Worm (Caenorhabditis elegans) whole organism, young adult: ENCODE measurements around the gene srx-112.

Source experiments
- B0035.1 ChIP-seq: sonication (generic microtip); optimal IDR thresholded peaks from 2 replicates; lab custom pipeline; 2016; ENCODE audit warnings: missing genetic modification characterization, mild to moderate bottlenecking, missing compliant biosample characterization, missing genotype, missing genetic modification reagents
- C06A6.2 ChIP-seq: fragments of 200-800 bp; sonication (Bioruptor generic); conservative IDR thresholded peaks from 2 replicates; pipeline ENCODE4 v1.3.6; 2022; ENCODE audit warnings: missing genetic modification characterization, missing compliant biosample characterization
- Y53G8AR.9 ChIP-seq: fragments of 200-800 bp; sonication (Bioruptor generic); conservative IDR thresholded peaks from 2 replicates; pipeline ENCODE4 v1.3.6; 2022; ENCODE audit warnings: missing genetic modification reagents, missing genetic modification characterization, missing compliant biosample characterization
- Y67H2A.10 ChIP-seq: fragments of 200-800 bp; sonication (Bioruptor generic); conservative IDR thresholded peaks from 2 replicates; pipeline ENCODE4 v1.3.6; 2022; ENCODE audit warnings: missing genetic modification reagents, missing genetic modification characterization, missing compliant biosample characterization
- ZK185.1 ChIP-seq: sonication (generic microtip); optimal IDR thresholded peaks from 2 replicates; lab custom pipeline; 2016; ENCODE audit warnings: mild to moderate bottlenecking, missing genetic modification characterization, missing compliant biosample characterization; ENCODE audit not compliant: poor library complexity, severe bottlenecking
- ama-1 ChIP-seq, 3 experiments: fragments of 150-350 bp in 1 of 3; sonication (generic microtip) in 2 of 3; optimal IDR thresholded peaks; 2 replicates each; lab custom pipeline; 2014 to 2018; ENCODE audit warnings: missing biosample characterization in 2 of 3, missing genetic modification characterization in 2 of 3, missing genetic modification reagents in 2 of 3
- attf-3 ChIP-seq: fragments of 200-800 bp; sonication (Bioruptor generic); conservative IDR thresholded peaks from 2 replicates; pipeline ENCODE4 v1.3.6; 2022; ENCODE audit warnings: missing genetic modification reagents, missing genetic modification characterization, missing compliant biosample characterization
- bed-1 ChIP-seq: fragments of 200-800 bp; sonication (Bioruptor generic); IDR thresholded peaks from 2 replicates; pipeline ENCODE4 v1.3.6; 2022; ENCODE audit warnings: missing genetic modification reagents, missing genetic modification characterization, missing compliant biosample characterization
- ceh-27 ChIP-seq: fragments of 200-800 bp; sonication (Bioruptor generic); optimal IDR thresholded peaks from 2 replicates; lab custom pipeline; 2018; ENCODE audit warnings: mild to moderate bottlenecking, missing genetic modification characterization, moderate library complexity, missing compliant biosample characterization
- chd-7 ChIP-seq: sonication (generic microtip); optimal IDR thresholded peaks from 2 replicates; lab custom pipeline; 2016; ENCODE audit warnings: mild to moderate bottlenecking, missing genetic modification characterization, moderate library complexity, missing compliant biosample characterization
- efl-1 ChIP-seq: fragments of 150-350 bp; optimal IDR thresholded peaks from 2 replicates; lab custom pipeline; 2014; ENCODE audit warnings: missing biosample characterization, missing genetic modification reagents, missing genetic modification characterization
- egrh-3 ChIP-seq: fragments of 200-800 bp; sonication (Bioruptor generic); IDR thresholded peaks from 2 replicates; pipeline ENCODE4 v1.3.6; 2022; ENCODE audit warnings: missing genetic modification reagents, missing genetic modification characterization, missing compliant biosample characterization
- ets-4 ChIP-seq: fragments of 200-800 bp; sonication (Bioruptor generic); optimal IDR thresholded peaks from 2 replicates; lab custom pipeline; 2018; ENCODE audit warnings: mild to moderate bottlenecking, missing genetic modification characterization, missing compliant biosample characterization
- hrde-1 ChIP-seq: sonication (generic microtip); optimal IDR thresholded peaks from 2 replicates; lab custom pipeline; 2016; ENCODE audit warnings: missing genetic modification characterization, mild to moderate bottlenecking, missing compliant biosample characterization, moderate library complexity, missing genotype, missing genetic modification reagents, borderline replicate concordance
- lin-26 ChIP-seq: fragments of 200-800 bp; sonication (Bioruptor generic); IDR thresholded peaks from 2 replicates; pipeline ENCODE4 v1.3.6; 2022; ENCODE audit warnings: missing genetic modification reagents, missing genetic modification characterization, missing compliant biosample characterization
- lin-54 ChIP-seq: fragments of 200-800 bp; sonication (Bioruptor generic); optimal IDR thresholded peaks from 2 replicates; lab custom pipeline; 2018; ENCODE audit warnings: mild to moderate bottlenecking, missing genetic modification characterization, missing compliant biosample characterization
- lir-1 ChIP-seq: fragments of 200-800 bp; sonication (Bioruptor generic); conservative IDR thresholded peaks from 2 replicates; pipeline ENCODE4 v1.3.6; 2022; ENCODE audit warnings: missing genetic modification reagents, missing genetic modification characterization, missing compliant biosample characterization
- mxl-1 ChIP-seq: sonication (generic microtip); optimal IDR thresholded peaks from 2 replicates; lab custom pipeline; 2016; ENCODE audit warnings: missing genetic modification characterization, missing compliant biosample characterization
- nfya-1 ChIP-seq: sonication (generic microtip); optimal IDR thresholded peaks from 2 replicates; lab custom pipeline; 2017; ENCODE audit warnings: antibody characterized with exemption, missing compliant biosample characterization, missing genetic modification characterization, borderline replicate concordance; ENCODE audit not compliant: insufficient read depth
- nfyb-1 ChIP-seq: fragments of 200-800 bp; sonication (Bioruptor generic); IDR thresholded peaks from 2 replicates; pipeline ENCODE4 v1.3.6; 2022; ENCODE audit warnings: missing genetic modification reagents, missing genetic modification characterization, missing compliant biosample characterization
- nhr-120 ChIP-seq: fragments of 200-800 bp; sonication (Bioruptor generic); IDR thresholded peaks from 2 replicates; pipeline ENCODE4 v1.3.6; 2022; ENCODE audit warnings: missing genetic modification characterization, missing compliant biosample characterization
- nhr-90 ChIP-seq: sonication (generic microtip); optimal IDR thresholded peaks from 2 replicates; lab custom pipeline; 2016; ENCODE audit warnings: missing genotype, mild to moderate bottlenecking, missing genetic modification characterization, missing compliant biosample characterization
- rec-8 ChIP-seq, 2 experiments: sonication (generic microtip); optimal IDR thresholded peaks; 2 replicates each; lab custom pipeline; 2016; ENCODE audit warnings: mild to moderate bottlenecking in 2 of 2, missing genetic modification characterization in 2 of 2, missing genetic modification reagents in 2 of 2, missing genotype in 2 of 2, missing biosample characterization in 1 of 2, missing compliant biosample characterization in 1 of 2, moderate library complexity in 1 of 2
- sea-2 ChIP-seq: fragments of 200-800 bp; sonication (Bioruptor generic); IDR thresholded peaks from 2 replicates; pipeline ENCODE4 v1.3.6; 2022; ENCODE audit warnings: missing genetic modification characterization, missing compliant biosample characterization
- somi-1 ChIP-seq: fragments of 200-800 bp; sonication (Bioruptor generic); optimal IDR thresholded peaks from 2 replicates; lab custom pipeline; 2018; ENCODE audit warnings: mild to moderate bottlenecking, missing genetic modification characterization, missing compliant biosample characterization
- tbx-9 ChIP-seq: sonication (generic microtip); optimal IDR thresholded peaks from 2 replicates; lab custom pipeline; 2016; ENCODE audit warnings: borderline replicate concordance, missing genetic modification characterization, inconsistent platforms, missing compliant biosample characterization
- zim-3 ChIP-seq: sonication (generic microtip); optimal IDR thresholded peaks from 2 replicates; lab custom pipeline; 2017; ENCODE audit warnings: mild to moderate bottlenecking, missing genetic modification characterization, moderate library complexity, missing compliant biosample characterization
- ztf-28 ChIP-seq: fragments of 200-800 bp; sonication (Bioruptor generic); IDR thresholded peaks from 2 replicates; pipeline ENCODE4 v1.3.6; 2022; ENCODE audit warnings: missing genetic modification reagents, missing genetic modification characterization, missing compliant biosample characterization
- ztf-3 ChIP-seq: fragments of 200-800 bp; sonication (Bioruptor generic); optimal IDR thresholded peaks from 2 replicates; lab custom pipeline; 2018; ENCODE audit warnings: mild to moderate bottlenecking, missing genetic modification characterization, missing compliant biosample characterization
- ztf-6 ChIP-seq: fragments of 200-800 bp; sonication (Bioruptor generic); IDR thresholded peaks from 2 replicates; pipeline ENCODE4 v1.3.6; 2022; ENCODE audit warnings: missing genetic modification reagents, missing genetic modification characterization, missing compliant biosample characterization

srx-112 gene

ce11 chrII:3736893-3737375 lies 27.5 kb downstream of the srx-112 start, which contains the start of gene F12E12.6 (continued):
- no peak for TF ChIP-seq mxl-1
- TF ChIP-seq, all 124 proteins: peak for 5

ce11 chrII:3731723-3732122 lies 32.7 kb downstream of the srx-112 start, which contains the start of the genes sdz-12 and bath-31:
sdz-12 (minus strand) TSS chrII:3731823.
bath-31 (plus strand) TSS chrII:3731973.
- TF ChIP-seq nfyb-1 (GFP tag; lab: Robert Waterston, UW): no peak
- TF ChIP-seq sea-2 (GFP tag; lab: Robert Waterston, UW): no peak
- TF ChIP-seq C06A6.2 (GFP tag; lab: Robert Waterston, UW): no peak
- TF ChIP-seq B0035.1: no peak
- no peak for TF ChIP-seq Y67H2A.10 (GFP tag; lab: Robert Waterston, UW)
- TF ChIP-seq lir-1 (GFP tag; lab: Robert Waterston, UW): no peak
- TF ChIP-seq bed-1 (GFP tag; lab: Robert Waterston, UW): no peak
- TF ChIP-seq ets-4: no peak
- no peak for TF ChIP-seq Y53G8AR.9 (GFP tag; lab: Robert Waterston, UW)
- TF ChIP-seq hrde-1 (tag; lab: Kevin White, UChicago): no peak
- TF ChIP-seq, all 124 proteins: peak for 0

ce11 chrII:3727996-3728395 lies 36.4 kb downstream of the srx-112 start, which contains the start of gene C46E10.8:
C46E10.8 (minus strand) TSS chrII:3728096.
- TF ChIP-seq lin-54 (GFP tag; lab: Kevin White, UChicago) (no peak), rec-8 (tag; optimal IDR thresholded peaks at IDR 0.05; lab: Kevin White, UChicago) (no peak), nhr-90 (tag; lab: Kevin White, UChicago) (no peak), nfya-1 (tag; lab: Kevin White, UChicago) (no peak), nhr-120 (no peak), egrh-3 (no peak), somi-1 (no peak)

- TF ChIP-seq zim-3 (tag; lab: Kevin White, UChicago) (no peak), ama-1 (optimal IDR thresholded peaks at IDR 0.05; lab: Kevin White, UChicago) (no peak), ama-1 (GFP tag; optimal IDR thresholded peaks at IDR 0.05; lab: Kevin White, UChicago) (no peak), tbx-9 (no peak), ceh-27 (no peak)
Measured at ce11 chrII:3724175-3724715, 40.1 kb downstream of the srx-112 start, which contains the start of gene C46E10.1. C46E10.1 (plus strand) TSS chrII:3724225.

- TF ChIP-seq ceh-27 (no peak), lin-26 (no peak), ztf-6 (GFP tag; lab: Robert Waterston, UW) (no peak), ZK185.1 (no peak), efl-1 (no peak), attf-3 (GFP tag; lab: Robert Waterston, UW) (no peak), chd-7 (tag; lab: Kevin White, UChicago) (no peak), hrde-1 (tag; lab: Kevin White, UChicago) (no peak), ztf-28 (GFP tag; lab: Robert Waterston, UW) (no peak), ztf-3 (GFP tag; lab: Kevin White, UChicago) (no peak)
Measured at ce11 chrII:3721016-3721415, 43.4 kb downstream of the srx-112 start, which contains the start of gene C46E10.3. C46E10.3 (plus strand) TSS chrII:3721316.
